Worm (Caenorhabditis elegans) whole organism, late embryonic: ENCODE data around the gene srh-268.

ENCODE experiments used
- ceh-9 ChIP-seq: sonication (generic microtip); optimal IDR thresholded peaks from 2 replicates; lab custom pipeline; 2016; ENCODE audit warnings: mild to moderate bottlenecking, missing genetic modification characterization, inconsistent platforms, missing compliant biosample characterization
- elt-2 ChIP-seq: sonication (generic microtip); optimal IDR thresholded peaks from 2 replicates; lab custom pipeline; 2016; ENCODE audit warnings: missing genetic modification reagents, missing genetic modification characterization, missing compliant biosample characterization
- fkh-10 ChIP-seq: fragments of 150-350 bp; optimal IDR thresholded peaks from 2 replicates; lab custom pipeline; 2014; ENCODE audit warnings: missing biosample characterization, missing genetic modification reagents, missing genetic modification characterization
- madf-2 ChIP-seq: sonication (generic microtip); optimal IDR thresholded peaks from 2 replicates; lab custom pipeline; 2017; ENCODE audit warnings: missing genetic modification characterization, missing compliant biosample characterization
- nhr-232 ChIP-seq: sonication (generic microtip); optimal IDR thresholded peaks from 2 replicates; lab custom pipeline; 2016; ENCODE audit warnings: missing genetic modification characterization, missing compliant biosample characterization
- pax-1 ChIP-seq: fragments of 150-350 bp; optimal IDR thresholded peaks from 2 replicates; lab custom pipeline; 2014; ENCODE audit warnings: missing biosample characterization, missing genetic modification characterization
- pha-4 ChIP-seq: fragments of 150-350 bp; optimal IDR thresholded peaks from 2 replicates; lab custom pipeline; 2018; ENCODE audit warnings: missing biosample characterization, missing genetic modification reagents, missing genetic modification characterization
- pqm-1 ChIP-seq: sonication (generic microtip); optimal IDR thresholded peaks from 2 replicates; lab custom pipeline; 2016; ENCODE audit warnings: missing genetic modification characterization, missing compliant biosample characterization
- sox-2 ChIP-seq: fragments of 200-800 bp; sonication (Bioruptor generic); IDR thresholded peaks from 2 replicates; pipeline ENCODE4 v1.3.6; 2022; ENCODE audit warnings: missing genetic modification reagents, missing genetic modification characterization, missing compliant biosample characterization
- unc-3 ChIP-seq, 2 experiments: fragments of 200-800 bp in 1 of 2; sonication (Bioruptor generic) in 1 of 2; sonication (generic microtip) in 1 of 2; conservative IDR thresholded peaks in 1 of 2; optimal IDR thresholded peaks in 1 of 2; 2 replicates each; pipeline versions ENCODE4 v1.3.6 to Lab custom; 2016 to 2022; ENCODE audit warnings: missing compliant biosample characterization in 2 of 2, missing genetic modification characterization in 2 of 2, missing genetic modification reagents in 1 of 2

- TF ChIP-seq fkh-10 (no peak), sox-2 (GFP tag; lab: Robert Waterston, UW) (no peak), pqm-1 (tag; lab: Kevin White, UChicago) (no peak), pax-1 (tag; lab: Kevin White, UChicago) (no peak), nhr-232 (no peak), ceh-9 (tag; lab: Kevin White, UChicago) (no peak), elt-2 (tag; lab: Kevin White, UChicago) (no peak), unc-3 (GFP tag; conservative IDR thresholded peaks at IDR 0.05; lab: Robert Waterston, UW) (no peak), unc-3 (tag; optimal IDR thresholded peaks at IDR 0.05; lab: Kevin White, UChicago) (no peak), madf-2 (no peak), pha-4 (tag; lab: Kevin White, UChicago) (no peak)
Observed at ce11 chrV:7524447-7524846, 14.7 kb upstream of the srh-268 start, which contains the start of gene C54F6.20.
